Fruit fly (Drosophila melanogaster): ENCODE data around the gene Eip78C.

The Eip78C gene

dm6 chr3L:21261403-21262164, 35.2 kb downstream of the Eip78C start (continued):
- TF ChIP-seq chif (GFP tag; optimal IDR thresholded peaks at IDR 0.05) (no peak), CG2889 (GFP tag; IDR thresholded peaks at IDR 0.05) (no peak), CG3838 (GFP tag; optimal IDR thresholded peaks at IDR 0.05) (peak; percentile 29), Sry-β (GFP tag; optimal IDR thresholded peaks at IDR 0.05) (no peak), CG15269 (tag; optimal IDR thresholded peaks at IDR 0.05) (no peak), Eip74EF (GFP tag; optimal IDR thresholded peaks at IDR 0.05) (peak in 1 of 2 experiments; percentile 55), CG12769 (tag; optimal IDR thresholded peaks at IDR 0.05) (peak; percentile 1), pros (GFP tag; optimal IDR thresholded peaks at IDR 0.05) (peak; percentile 61), HLHmδ (GFP tag; optimal IDR thresholded peaks at IDR 0.05) (no peak), Adf1 (GFP tag; IDR thresholded peaks at IDR 0.05) (peak; percentile 23; the same call in 1 of the 2 replicates), lola (GFP tag; optimal IDR thresholded peaks at IDR 0.05) (no peak)

- TF ChIP-seq CTCF (GFP tag; optimal IDR thresholded peaks at IDR 0.05) (peak; percentile 72), Med (GFP tag) (peak; percentile 17), Asciz (GFP tag; optimal IDR thresholded peaks at IDR 0.05) (peak; percentile 12), stwl (tag; optimal IDR thresholded peaks at IDR 0.05) (peak; percentile 21), CG15269 (tag; optimal IDR thresholded peaks at IDR 0.05) (peak; percentile 11), CG13287 (GFP tag; IDR thresholded peaks at IDR 0.05; ENCODE audit: partially characterized antibody) (peak; percentile 28; the same call in 1 of the 2 replicates), exex (tag; optimal IDR thresholded peaks at IDR 0.05) (peak; percentile 34), vvl (GFP tag; IDR thresholded peaks at IDR 0.05) (peak; percentile 55; the same call in 1 of the 2 replicates), amos (GFP tag; IDR thresholded peaks at IDR 0.05; ENCODE audit: partially characterized antibody) (peak; percentile 38; the same call in 1 of the 2 replicates), kay (GFP tag; optimal IDR thresholded peaks at IDR 0.05) (peak; percentile 43), CG2199 (GFP tag; IDR thresholded peaks at IDR 0.05) (peak; percentile 57; the same call in 2 of the 3 replicates), Dbx (GFP tag; IDR thresholded peaks at IDR 0.05) (0 out of 3 replicates have a peak, but pooled peaks have one; percentile 7), CG1792 (GFP tag; optimal IDR thresholded peaks at IDR 0.05) (no peak), Bgb (GFP tag; IDR thresholded peaks at IDR 0.05; ENCODE audit: partially characterized antibody) (peak; percentile 45), sob (GFP tag; IDR thresholded peaks at IDR 0.05) (no peak), D19B (GFP tag; optimal IDR thresholded peaks at IDR 0.05) (peak; percentile 33), Abd-B (GFP tag; optimal IDR thresholded peaks at IDR 0.05) (no peak), HmgZ (tag; optimal IDR thresholded peaks at IDR 0.05) (peak; percentile 20), crol (GFP tag; IDR thresholded peaks at IDR 0.05) (no peak), CG9727 (GFP tag; optimal IDR thresholded peaks at IDR 0.05) (no peak), sens (GFP tag) (peak; percentile 74), CG6765 (GFP tag; optimal IDR thresholded peaks at IDR 0.05) (peak; percentile 31), grn (GFP tag; optimal IDR thresholded peaks at IDR 0.05) (peak; percentile 41)
Observed at dm6 chr3L:21262426-21262825, 36.0 kb downstream of the Eip78C start.

- TF ChIP-seq B-H2 (GFP tag; optimal IDR thresholded peaks at IDR 0.05) = no peak
- peak; percentile 20 for TF ChIP-seq sens (GFP tag)
- no peak for TF ChIP-seq Neu2 (GFP tag; optimal IDR thresholded peaks at IDR 0.05; ENCODE audit: borderline replicate concordance)
- TF ChIP-seq CkIIα-i1 (GFP tag; IDR thresholded peaks at IDR 0.05) = no peak
- TF ChIP-seq CG15479 (GFP tag; optimal IDR thresholded peaks at IDR 0.05) = peak; percentile 82
- no peak for TF ChIP-seq aop (GFP tag; IDR thresholded peaks at IDR 0.05)
- TF ChIP-seq ara (GFP tag; IDR thresholded peaks at IDR 0.05) = no peak
- TF ChIP-seq Dll (GFP tag; IDR thresholded peaks at IDR 0.05; ENCODE audit: partially characterized antibody) = no peak
- TF ChIP-seq CG12942 (GFP tag; optimal IDR thresholded peaks at IDR 0.05) = no peak
- TF ChIP-seq CG11247 (GFP tag; IDR thresholded peaks at IDR 0.05) = no peak
- peak; percentile 58 for TF ChIP-seq D19B (GFP tag; optimal IDR thresholded peaks at IDR 0.05)
- TF ChIP-seq CG43689 (GFP tag; IDR thresholded peaks at IDR 0.05) = no peak
- TF ChIP-seq jing (GFP tag; optimal IDR thresholded peaks at IDR 0.05) = no peak
- TF ChIP-seq ttk (GFP tag; IDR thresholded peaks at IDR 0.05) = no peak
Observed at dm6 chr3L:21266101-21266656, 39.8 kb downstream of the Eip78C start.

Measured in whole organism, embryonic.